Fruit fly (Drosophila melanogaster) S2 (cell line): Measurements from ENCODE around the gene DIP-eta.

Experiments
- CG8478 ChIP-seq: fragments of >200 bp; optimal IDR thresholded peaks from 2 replicates; lab custom pipeline; 2018
- CTCF ChIP-seq, 2 experiments: fragments of >200 bp; optimal IDR thresholded peaks; 2 replicates each; lab custom pipeline; 2018

DIP-eta gene

DNA sequence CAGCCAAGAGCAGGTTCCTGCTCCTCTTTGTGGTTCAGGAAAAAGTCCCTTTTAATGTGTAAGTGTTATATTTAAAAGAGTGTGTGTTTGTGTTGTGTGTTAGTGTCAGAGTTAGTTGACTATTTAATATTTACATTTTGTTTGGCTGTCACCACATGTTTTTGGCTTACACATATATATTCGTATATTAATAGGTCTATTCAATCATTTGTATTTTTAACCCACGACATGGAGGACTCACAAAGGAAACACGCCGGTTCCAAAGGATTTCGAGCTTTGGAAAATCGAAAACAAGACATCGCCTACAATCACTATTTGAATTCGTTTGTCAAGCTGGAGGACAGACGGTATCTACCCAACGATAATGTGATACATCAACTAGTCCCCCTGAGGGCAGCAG, 64.0 kb downstream of the DIP-eta start, which contains the start of the genes CG14013 and CG14017:
TSS of gene CG14013 (minus strand) at position 101 of the 400 bp plus-strand sequence.
TSS of gene CG14017 (plus strand) at position 148 of the 400 bp plus-strand sequence.
- TF ChIP-seq CG8478 (no peak), CTCF (optimal IDR thresholded peaks at IDR 0.05; lab: Kevin White, UChicago) (no peak)
